Worm (Caenorhabditis elegans) whole organism, L3 larva: ENCODE measurements around the gene Y57G11C.1142.

Source experiments
- ceh-16 ChIP-seq: sonication (generic microtip); optimal IDR thresholded peaks from 2 replicates; lab custom pipeline; 2017; ENCODE audit warnings: missing biosample characterization, missing genetic modification characterization
- ceh-28 ChIP-seq: fragments of 150-350 bp; optimal IDR thresholded peaks from 2 replicates; lab custom pipeline; 2014; ENCODE audit warnings: missing biosample characterization, missing genetic modification reagents, missing genetic modification characterization
- daf-12 ChIP-seq: fragments of 150-350 bp; optimal IDR thresholded peaks from 2 replicates; lab custom pipeline; 2014; ENCODE audit warnings: missing biosample characterization, missing genetic modification reagents, missing genetic modification characterization
- elt-3 ChIP-seq, 3 experiments: fragments of 150-350 bp in 1 of 3; sonication (generic microtip) in 2 of 3; optimal IDR thresholded peaks; 2 replicates in 2 of 3; 4 replicates in 1 of 3; lab custom pipeline; 2014 to 2017; ENCODE audit warnings: missing biosample characterization in 3 of 3, missing genetic modification characterization in 3 of 3
- fkh-2 ChIP-seq: fragments of 150-350 bp; optimal IDR thresholded peaks from 2 replicates; lab custom pipeline; 2014; ENCODE audit warnings: missing biosample characterization, missing genetic modification reagents, missing genetic modification characterization
- nhr-28 ChIP-seq: fragments of 150-350 bp; optimal IDR thresholded peaks from 2 replicates; lab custom pipeline; 2014; ENCODE audit warnings: missing biosample characterization, missing genetic modification characterization
- nhr-76 ChIP-seq: fragments of 150-350 bp; sonication (generic microtip); optimal IDR thresholded peaks from 5 replicates; lab custom pipeline; 2014; ENCODE audit warnings: missing biosample characterization, missing genetic modification characterization
- sea-2 ChIP-seq: fragments of 150-350 bp; sonication (generic microtip); optimal IDR thresholded peaks from 4 replicates; lab custom pipeline; 2014; ENCODE audit warnings: missing biosample characterization, missing genetic modification reagents, missing genetic modification characterization
- snpc-4 ChIP-seq: fragments of 150-350 bp; optimal IDR thresholded peaks from 2 replicates; lab custom pipeline; 2014; ENCODE audit warnings: missing biosample characterization, missing genetic modification characterization
- unc-39 ChIP-seq: sonication (generic microtip); optimal IDR thresholded peaks from 4 replicates; lab custom pipeline; 2017; ENCODE audit warnings: missing biosample characterization, missing genetic modification characterization
- unc-62 ChIP-seq: fragments of 150-350 bp; sonication (generic microtip); optimal IDR thresholded peaks from 4 replicates; lab custom pipeline; 2014; ENCODE audit warnings: missing biosample characterization, missing genetic modification reagents, missing genetic modification characterization
- ztf-11 ChIP-seq: fragments of 150-350 bp; optimal IDR thresholded peaks from 2 replicates; lab custom pipeline; 2014; ENCODE audit warnings: missing biosample characterization, missing genetic modification characterization
- ztf-4 ChIP-seq: fragments of 150-350 bp; optimal IDR thresholded peaks from 2 replicates; lab custom pipeline; 2014; ENCODE audit warnings: missing biosample characterization, missing genetic modification characterization

DNA sequence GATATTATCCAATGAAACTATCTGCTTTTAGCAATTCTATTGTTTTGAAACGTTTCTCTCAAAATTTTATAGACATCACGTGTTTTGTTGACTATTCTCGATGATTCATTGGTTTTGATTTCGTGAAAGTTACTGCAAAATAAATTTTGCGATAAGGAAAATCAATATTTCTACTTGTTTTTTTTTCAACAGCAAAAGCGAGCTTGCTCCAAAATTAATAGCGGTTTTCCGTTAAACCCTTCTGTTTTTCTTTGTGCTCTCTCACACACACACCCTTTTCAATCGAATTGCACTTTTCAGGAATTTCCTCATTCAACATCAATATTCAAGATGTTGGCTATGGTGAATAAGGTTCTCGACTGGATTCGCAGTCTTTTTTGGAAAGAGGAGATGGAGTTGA lies 4.6 kb upstream of the Y57G11C.1142 start, which contains the start of gene arl-8:
- TF ChIP-seq fkh-2 (tag; lab: Kevin White, UChicago) (no peak), unc-62 (GFP tag; lab: Kevin White, UChicago) (no peak), daf-12 (tag; lab: Kevin White, UChicago) (no peak), elt-3 (tag; optimal IDR thresholded peaks at IDR 0.05; lab: Kevin White, UChicago) (no peak), snpc-4 (tag; lab: Kevin White, UChicago) (no peak), ceh-16 (tag; lab: Kevin White, UChicago) (no peak), sea-2 (GFP tag; lab: Kevin White, UChicago) (no peak), ceh-28 (tag; lab: Kevin White, UChicago) (no peak), nhr-28 (tag; lab: Kevin White, UChicago) (no peak), nhr-76 (tag; lab: Kevin White, UChicago) (no peak), unc-39 (no peak), ztf-4 (tag; lab: Kevin White, UChicago) (no peak), ztf-11 (no peak)
